Worm (Caenorhabditis elegans) whole organism, young adult: ENCODE measurements around the gene snb-7.

ENCODE experiments used
- B0019.2 ChIP-seq: fragments of 200-800 bp; sonication (Bioruptor generic); conservative IDR thresholded peaks from 2 replicates; pipeline ENCODE4 v1.3.6; 2022; ENCODE audit warnings: missing genetic modification reagents, missing genetic modification characterization, missing compliant biosample characterization
- B0035.1 ChIP-seq: sonication (generic microtip); optimal IDR thresholded peaks from 2 replicates; lab custom pipeline; 2016; ENCODE audit warnings: missing genetic modification characterization, mild to moderate bottlenecking, missing compliant biosample characterization, missing genotype, missing genetic modification reagents
- B0261.1 ChIP-seq: sonication (generic microtip); optimal IDR thresholded peaks from 2 replicates; lab custom pipeline; 2016; ENCODE audit warnings: mild to moderate bottlenecking, missing genetic modification characterization, moderate library complexity, missing compliant biosample characterization
- F23B12.7 ChIP-seq: sonication (generic microtip); optimal IDR thresholded peaks from 2 replicates; lab custom pipeline; 2017; ENCODE audit warnings: missing genetic modification characterization, mild to moderate bottlenecking, missing compliant biosample characterization, antibody characterized with exemption, moderate library complexity; ENCODE audit not compliant: insufficient read depth
- F55B11.4 ChIP-seq: sonication (generic microtip); optimal IDR thresholded peaks from 2 replicates; lab custom pipeline; 2016; ENCODE audit warnings: missing compliant biosample characterization, missing genetic modification characterization, borderline replicate concordance; ENCODE audit not compliant: insufficient read depth
- F57A8.1 ChIP-seq: fragments of 200-800 bp; sonication (Bioruptor generic); optimal IDR thresholded peaks from 2 replicates; lab custom pipeline; 2018; ENCODE audit warnings: mild to moderate bottlenecking, missing genetic modification characterization, moderate library complexity, missing compliant biosample characterization
- F57C9.4 ChIP-seq: sonication (generic microtip); optimal IDR thresholded peaks from 2 replicates; lab custom pipeline; 2017; ENCODE audit warnings: mild to moderate bottlenecking, missing genetic modification characterization, missing compliant biosample characterization
- T26A5.8 ChIP-seq: sonication (generic microtip); optimal IDR thresholded peaks from 2 replicates; lab custom pipeline; 2016; ENCODE audit warnings: missing genetic modification characterization, missing compliant biosample characterization
- Y95B8A.8 ChIP-seq: fragments of 200-800 bp; sonication (Bioruptor generic); IDR thresholded peaks from 2 replicates; pipeline ENCODE4 v1.3.6; 2022; ENCODE audit warnings: missing genetic modification reagents, missing genetic modification characterization, missing compliant biosample characterization
- akir-1 ChIP-seq: fragments of 200-800 bp; sonication (Bioruptor generic); optimal IDR thresholded peaks from 2 replicates; lab custom pipeline; 2018; ENCODE audit warnings: mild to moderate bottlenecking, missing genetic modification characterization, moderate library complexity, missing compliant biosample characterization
- ama-1 ChIP-seq, 3 experiments: fragments of 150-350 bp in 1 of 3; sonication (generic microtip) in 2 of 3; optimal IDR thresholded peaks; 2 replicates each; lab custom pipeline; 2014 to 2018; ENCODE audit warnings: missing biosample characterization in 2 of 3, missing genetic modification characterization in 2 of 3, missing genetic modification reagents in 2 of 3
- aptf-3 ChIP-seq: fragments of 200-800 bp; sonication (Bioruptor generic); IDR thresholded peaks from 2 replicates; pipeline ENCODE4 v1.3.6; 2022; ENCODE audit warnings: missing genetic modification characterization, missing compliant biosample characterization
- atf-7 ChIP-seq: sonication (generic microtip); optimal IDR thresholded peaks from 2 replicates; lab custom pipeline; 2017; ENCODE audit warnings: mild to moderate bottlenecking, missing genetic modification characterization, missing compliant biosample characterization
- attf-3 ChIP-seq: fragments of 200-800 bp; sonication (Bioruptor generic); conservative IDR thresholded peaks from 2 replicates; pipeline ENCODE4 v1.3.6; 2022; ENCODE audit warnings: missing genetic modification reagents, missing genetic modification characterization, missing compliant biosample characterization
- attf-5 ChIP-seq: fragments of 200-800 bp; sonication (Bioruptor generic); optimal IDR thresholded peaks from 2 replicates; lab custom pipeline; 2018; ENCODE audit warnings: mild to moderate bottlenecking, missing genetic modification characterization, missing compliant biosample characterization
- attf-6 ChIP-seq: fragments of 200-800 bp; sonication (Bioruptor generic); IDR thresholded peaks from 2 replicates; pipeline ENCODE4 v1.3.6; 2022; ENCODE audit warnings: missing genetic modification reagents, missing genetic modification characterization, missing compliant biosample characterization
- bed-1 ChIP-seq: fragments of 200-800 bp; sonication (Bioruptor generic); IDR thresholded peaks from 2 replicates; pipeline ENCODE4 v1.3.6; 2022; ENCODE audit warnings: missing genetic modification reagents, missing genetic modification characterization, missing compliant biosample characterization
- bed-2 ChIP-seq: fragments of 200-800 bp; sonication (Bioruptor generic); IDR thresholded peaks from 2 replicates; pipeline ENCODE4 v1.3.6; 2022; ENCODE audit warnings: missing genetic modification reagents, missing genetic modification characterization, missing compliant biosample characterization
- ccch-3 ChIP-seq: fragments of 200-800 bp; sonication (Bioruptor generic); optimal IDR thresholded peaks from 2 replicates; lab custom pipeline; 2018; ENCODE audit warnings: mild to moderate bottlenecking, missing genetic modification characterization, missing compliant biosample characterization
- cebp-1 ChIP-seq, 2 experiments: fragments of 200-800 bp in 1 of 2; sonication (Bioruptor generic) in 1 of 2; sonication (generic microtip) in 1 of 2; IDR thresholded peaks in 1 of 2; optimal IDR thresholded peaks in 1 of 2; 2 replicates each; pipeline versions ENCODE4 v1.3.6 to Lab custom; 2017 to 2022; ENCODE audit warnings: missing compliant biosample characterization in 2 of 2, missing genetic modification characterization in 2 of 2, mild to moderate bottlenecking in 1 of 2, missing genetic modification reagents in 1 of 2, moderate library complexity in 1 of 2
- ceh-100 ChIP-seq: fragments of 200-800 bp; sonication (Bioruptor generic); IDR thresholded peaks from 2 replicates; pipeline ENCODE4 v1.3.6; 2022; ENCODE audit warnings: missing genetic modification reagents, missing genetic modification characterization, missing compliant biosample characterization
- ceh-79 ChIP-seq: sonication (generic microtip); optimal IDR thresholded peaks from 2 replicates; lab custom pipeline; 2017; ENCODE audit warnings: mild to moderate bottlenecking, missing genetic modification characterization, missing compliant biosample characterization
- dpl-1 ChIP-seq: fragments of 150-350 bp; optimal IDR thresholded peaks from 2 replicates; lab custom pipeline; 2014; ENCODE audit warnings: missing biosample characterization, missing genetic modification reagents, missing genetic modification characterization
- egl-18 ChIP-seq: fragments of 200-800 bp; sonication (Bioruptor generic); IDR thresholded peaks from 2 replicates; pipeline ENCODE4 v1.3.6; 2022; ENCODE audit warnings: missing genetic modification reagents, missing genetic modification characterization, missing compliant biosample characterization
- egl-44 ChIP-seq: fragments of 200-800 bp; sonication (Bioruptor generic); IDR thresholded peaks from 2 replicates; pipeline ENCODE4 v1.3.6; 2022; ENCODE audit warnings: missing genetic modification reagents, missing genetic modification characterization, missing compliant biosample characterization
- hlh-12 ChIP-seq: sonication (generic microtip); optimal IDR thresholded peaks from 2 replicates; lab custom pipeline; 2016; ENCODE audit warnings: missing genetic modification characterization, missing compliant biosample characterization
- hlh-26 ChIP-seq: fragments of 200-800 bp; sonication (Bioruptor generic); conservative IDR thresholded peaks from 2 replicates; pipeline ENCODE4 v1.3.6; 2022; ENCODE audit warnings: missing genetic modification reagents, missing genetic modification characterization, missing compliant biosample characterization
- hrde-1 ChIP-seq: sonication (generic microtip); optimal IDR thresholded peaks from 2 replicates; lab custom pipeline; 2016; ENCODE audit warnings: missing genetic modification characterization, mild to moderate bottlenecking, missing compliant biosample characterization, moderate library complexity, missing genotype, missing genetic modification reagents, borderline replicate concordance
- let-607 ChIP-seq, 2 experiments: fragments of 200-800 bp in 1 of 2; sonication (Bioruptor generic) in 1 of 2; sonication (generic microtip) in 1 of 2; optimal IDR thresholded peaks; 2 replicates each; lab custom pipeline; 2016 to 2018; ENCODE audit warnings: mild to moderate bottlenecking in 2 of 2, missing compliant biosample characterization in 2 of 2, missing genetic modification characterization in 2 of 2, moderate library complexity in 2 of 2, missing genotype in 1 of 2
- lin-26 ChIP-seq: fragments of 200-800 bp; sonication (Bioruptor generic); IDR thresholded peaks from 2 replicates; pipeline ENCODE4 v1.3.6; 2022; ENCODE audit warnings: missing genetic modification reagents, missing genetic modification characterization, missing compliant biosample characterization
- lsl-1 ChIP-seq: fragments of 200-800 bp; sonication (Bioruptor generic); optimal IDR thresholded peaks from 2 replicates; lab custom pipeline; 2018; ENCODE audit warnings: mild to moderate bottlenecking, missing genetic modification characterization, moderate library complexity, missing compliant biosample characterization
- mcd-1 ChIP-seq: fragments of 200-800 bp; sonication (Bioruptor generic); IDR thresholded peaks from 2 replicates; pipeline ENCODE4 v1.3.6; 2022; ENCODE audit warnings: missing genetic modification reagents, missing genetic modification characterization, missing compliant biosample characterization
- nfya-1 ChIP-seq: sonication (generic microtip); optimal IDR thresholded peaks from 2 replicates; lab custom pipeline; 2017; ENCODE audit warnings: antibody characterized with exemption, missing compliant biosample characterization, missing genetic modification characterization, borderline replicate concordance; ENCODE audit not compliant: insufficient read depth
- nfya-2 ChIP-seq: fragments of 200-800 bp; sonication (Bioruptor generic); IDR thresholded peaks from 2 replicates; pipeline ENCODE4 v1.3.6; 2022; ENCODE audit warnings: missing genetic modification reagents, missing genetic modification characterization, missing compliant biosample characterization
- nfyb-1 ChIP-seq: fragments of 200-800 bp; sonication (Bioruptor generic); IDR thresholded peaks from 2 replicates; pipeline ENCODE4 v1.3.6; 2022; ENCODE audit warnings: missing genetic modification reagents, missing genetic modification characterization, missing compliant biosample characterization
- nhr-120 ChIP-seq: fragments of 200-800 bp; sonication (Bioruptor generic); IDR thresholded peaks from 2 replicates; pipeline ENCODE4 v1.3.6; 2022; ENCODE audit warnings: missing genetic modification characterization, missing compliant biosample characterization
- nhr-27 ChIP-seq: fragments of 200-800 bp; sonication (Bioruptor generic); optimal IDR thresholded peaks from 2 replicates; lab custom pipeline; 2018; ENCODE audit warnings: mild to moderate bottlenecking, missing genetic modification characterization, moderate library complexity, missing compliant biosample characterization
- pha-4 ChIP-seq: fragments of 150-350 bp; sonication (generic microtip); optimal IDR thresholded peaks from 2 replicates; lab custom pipeline; 2014; ENCODE audit warnings: missing biosample characterization, missing genetic modification reagents, missing genetic modification characterization
- snpc-1.3 ChIP-seq: sonication (generic microtip); optimal IDR thresholded peaks from 2 replicates; lab custom pipeline; 2017; ENCODE audit warnings: missing genetic modification characterization, mild to moderate bottlenecking, missing compliant biosample characterization, antibody characterized with exemption, moderate library complexity, missing genotype, missing genetic modification reagents; ENCODE audit not compliant: insufficient read depth
- sptf-2 ChIP-seq: fragments of 200-800 bp; sonication (Bioruptor generic); optimal IDR thresholded peaks from 2 replicates; lab custom pipeline; 2018; ENCODE audit warnings: mild to moderate bottlenecking, missing genetic modification characterization, missing compliant biosample characterization
- tbx-9 ChIP-seq: sonication (generic microtip); optimal IDR thresholded peaks from 2 replicates; lab custom pipeline; 2016; ENCODE audit warnings: borderline replicate concordance, missing genetic modification characterization, inconsistent platforms, missing compliant biosample characterization
- tlf-1 ChIP-seq: fragments of 200-800 bp; sonication (Bioruptor generic); optimal IDR thresholded peaks from 2 replicates; lab custom pipeline; 2018; ENCODE audit warnings: mild to moderate bottlenecking, missing genetic modification characterization, missing compliant biosample characterization
- zfh-2 ChIP-seq: fragments of 200-800 bp; sonication (Bioruptor generic); conservative IDR thresholded peaks from 2 replicates; pipeline ENCODE4 v1.3.6; 2022; ENCODE audit warnings: missing genetic modification reagents, missing genetic modification characterization, missing compliant biosample characterization
- ztf-18 ChIP-seq: sonication (generic microtip); optimal IDR thresholded peaks from 2 replicates; lab custom pipeline; 2016; ENCODE audit warnings: missing genotype, mild to moderate bottlenecking, missing genetic modification characterization, missing compliant biosample characterization
- ztf-26 ChIP-seq: sonication (generic microtip); optimal IDR thresholded peaks from 2 replicates; lab custom pipeline; 2017; ENCODE audit warnings: missing genetic modification characterization, missing compliant biosample characterization
- ztf-3 ChIP-seq: fragments of 200-800 bp; sonication (Bioruptor generic); optimal IDR thresholded peaks from 2 replicates; lab custom pipeline; 2018; ENCODE audit warnings: mild to moderate bottlenecking, missing genetic modification characterization, missing compliant biosample characterization
- ztf-6 ChIP-seq: fragments of 200-800 bp; sonication (Bioruptor generic); IDR thresholded peaks from 2 replicates; pipeline ENCODE4 v1.3.6; 2022; ENCODE audit warnings: missing genetic modification reagents, missing genetic modification characterization, missing compliant biosample characterization

snb-7 gene

ce11 chrIV:12594574-12594973, 33.9 kb downstream of the snb-7 start (continued):
- TF ChIP-seq attf-3 (peak; percentile 66), F57C9.4 (tag; lab: Kevin White, UChicago) (no peak), snpc-1.3 (tag; lab: Kevin White, UChicago) (no peak), hlh-26 (GFP tag; lab: Robert Waterston, UW) (no peak), egl-18 (no peak), tlf-1 (GFP tag; lab: Kevin White, UChicago) (no peak), F57A8.1 (GFP tag; lab: Kevin White, UChicago) (no peak), ztf-26 (tag; lab: Kevin White, UChicago) (peak; percentile 59), pha-4 (no peak), B0019.2 (GFP tag; lab: Robert Waterston, UW) (no peak), ztf-18 (tag; lab: Kevin White, UChicago) (peak; percentile 62), B0035.1 (peak; percentile 42), lsl-1 (peak; percentile 28), sptf-2 (no peak), F55B11.4 (no peak), F23B12.7 (tag; lab: Kevin White, UChicago) (peak; percentile 89), mcd-1 (GFP tag; lab: Robert Waterston, UW) (peak; percentile 76), bed-1 (GFP tag; lab: Robert Waterston, UW) (no peak), atf-7 (tag; lab: Kevin White, UChicago) (peak; percentile 52), dpl-1 (GFP tag; lab: Kevin White, UChicago) (no peak), ztf-6 (GFP tag; lab: Robert Waterston, UW) (no peak), ztf-3 (no peak), T26A5.8 (tag; lab: Kevin White, UChicago) (no peak), lin-26 (peak; percentile 89), nhr-27 (tag; lab: Kevin White, UChicago) (peak; percentile 17), attf-5 (GFP tag; lab: Kevin White, UChicago) (peak; percentile 76), cebp-1 (GFP tag; IDR thresholded peaks at IDR 0.05; lab: Robert Waterston, UW) (peak; percentile 43), cebp-1 (tag; optimal IDR thresholded peaks at IDR 0.05; lab: Kevin White, UChicago) (peak; percentile 76), hrde-1 (tag; lab: Kevin White, UChicago) (no peak), ceh-100 (GFP tag; lab: Robert Waterston, UW) (peak; percentile 60), B0261.1 (tag; lab: Kevin White, UChicago) (peak; percentile 86), ceh-79 (tag; lab: Kevin White, UChicago) (no peak), akir-1 (peak; percentile 19), ccch-3 (GFP tag; lab: Kevin White, UChicago) (no peak), hlh-12 (tag; lab: Kevin White, UChicago) (peak; percentile 1), aptf-3 (GFP tag; lab: Robert Waterston, UW) (no peak), let-607 (tag; optimal IDR thresholded peaks at IDR 0.05; lab: Kevin White, UChicago) (peak; percentile 13 to 44), nfyb-1 (GFP tag; lab: Robert Waterston, UW) (peak; percentile 83), Y95B8A.8 (GFP tag; lab: Robert Waterston, UW) (peak; percentile 77), nfya-2 (GFP tag; lab: Robert Waterston, UW) (no peak), tbx-9 (tag; lab: Kevin White, UChicago) (no peak), nhr-120 (GFP tag; lab: Robert Waterston, UW) (no peak), ama-1 (optimal IDR thresholded peaks at IDR 0.05; lab: Kevin White, UChicago) (no peak), ama-1 (GFP tag; optimal IDR thresholded peaks at IDR 0.05; lab: Kevin White, UChicago) (peak; percentile 68 to 88), nfya-1 (tag; lab: Kevin White, UChicago) (no peak), zfh-2 (GFP tag; lab: Robert Waterston, UW) (peak; percentile 71), attf-6 (peak; percentile 66; the same call in 1 of the 2 replicates), bed-2 (GFP tag; lab: Robert Waterston, UW) (no peak), egl-44 (GFP tag; lab: Robert Waterston, UW) (peak; percentile 70; the same call in 1 of the 2 replicates)
